Worm (Caenorhabditis elegans) whole organism, L4/young adult: Measurements from ENCODE around the gene lmd-4.
"Not testable (repeated sequence)": the region's sequence is repeated elsewhere in the genome, so short reads cannot be mapped to it uniquely, and the experiment has no call there.

Experiments
- W03F9.2 ChIP-seq: fragments of 150-350 bp; optimal IDR thresholded peaks from 2 replicates; lab custom pipeline; 2014; ENCODE audit warnings: missing biosample characterization, missing genetic modification characterization
- dao-5 ChIP-seq: sonication (generic microtip); optimal IDR thresholded peaks from 2 replicates; lab custom pipeline; 2016; ENCODE audit warnings: missing genotype, missing genetic modification characterization, moderate library complexity, missing compliant biosample characterization
- him-1 ChIP-seq: sonication (generic microtip); optimal IDR thresholded peaks from 2 replicates; lab custom pipeline; 2016; ENCODE audit warnings: missing genotype, missing genetic modification reagents, missing genetic modification characterization, missing compliant biosample characterization

lmd-4 gene

ce11 chrV:7341942-7342341 is 21.1 kb upstream of the lmd-4 start, which contains the start of the genes nhr-263 and nhr-148:
nhr-263 (minus strand) TSS chrV:7342042.
nhr-148 (plus strand) TSS chrV:7342156.
- TF ChIP-seq dao-5 (tag; lab: Kevin White, UChicago) = no peak
- no peak for TF ChIP-seq him-1 (tag; lab: Kevin White, UChicago)
- TF ChIP-seq W03F9.2 (tag; lab: Kevin White, UChicago) = no peak

ce11 chrV:7339831-7340230 is 19.0 kb upstream of the lmd-4 start, which contains the start of gene srh-187:
srh-187 (minus strand) TSS chrV:7339931.
- TF ChIP-seq dao-5 (tag; lab: Kevin White, UChicago) (no peak), him-1 (tag; lab: Kevin White, UChicago) (no peak), W03F9.2 (tag; lab: Kevin White, UChicago) (no peak)

- not testable (repeated sequence) for TF ChIP-seq dao-5, him-1, W03F9.2 (tag; lab: Kevin White, UChicago)
These were observed 16.4 kb upstream of the lmd-4 start, which contains the start of gene F10G2.7 for ce11 chrV:7337218-7337617. F10G2.7 (minus strand) TSS chrV:7337318.

ce11 chrV:7332253-7332652 is 11.4 kb upstream of the lmd-4 start, which contains the start of gene F10G2.1:
F10G2.1 (plus strand) TSS chrV:7332553.
- TF ChIP-seq W03F9.2 (tag; lab: Kevin White, UChicago) (no peak), him-1 (tag; lab: Kevin White, UChicago) (no peak), dao-5 (tag; lab: Kevin White, UChicago) (no peak)

- no peak for TF ChIP-seq W03F9.2 (tag; lab: Kevin White, UChicago)
- TF ChIP-seq dao-5 (tag; lab: Kevin White, UChicago) = no peak
- no peak for TF ChIP-seq him-1 (tag; lab: Kevin White, UChicago)
These were observed 10.1 kb upstream of the lmd-4 start, which contains the start of gene F10G2.2 for ce11 chrV:7330868-7331267. F10G2.2 (plus strand) TSS chrV:7331168.

- TF ChIP-seq W03F9.2 (tag; lab: Kevin White, UChicago) = no peak
- TF ChIP-seq him-1 (tag; lab: Kevin White, UChicago) = no peak
- no peak for TF ChIP-seq dao-5 (tag; lab: Kevin White, UChicago)
These were observed 7.3 kb upstream of the lmd-4 start, which contains the start of gene clec-7 for ce11 chrV:7328092-7328491. clec-7 (plus strand) TSS chrV:7328392.

- TF ChIP-seq W03F9.2 (tag; lab: Kevin White, UChicago) (no peak), dao-5 (tag; lab: Kevin White, UChicago) (no peak), him-1 (tag; lab: Kevin White, UChicago) (no peak)
These were observed 6.1 kb upstream of the lmd-4 start, which contains the start of gene F10G2.4 for ce11 chrV:7326928-7327327. F10G2.4 (plus strand) TSS chrV:7327228.

ce11 chrV:7325285-7325684 is 4.5 kb upstream of the lmd-4 start, which contains the start of gene srx-92:
srx-92 (minus strand) TSS chrV:7325385.
- TF ChIP-seq W03F9.2 (tag; lab: Kevin White, UChicago) (no peak), dao-5 (tag; lab: Kevin White, UChicago) (no peak), him-1 (tag; lab: Kevin White, UChicago) (no peak)

- TF ChIP-seq W03F9.2 (tag; lab: Kevin White, UChicago) (no peak), dao-5 (tag; lab: Kevin White, UChicago) (no peak)
These were observed 1.1 kb upstream of the lmd-4 start, which contains the start of gene F10G2.10 for ce11 chrV:7321915-7322314. F10G2.10 (plus strand) TSS chrV:7322215.

ce11 chrV:7313233-7313632 is 7.6 kb downstream of the lmd-4 start, which contains the start of gene srx-6:
srx-6 (minus strand) TSS chrV:7313333.
- no peak for TF ChIP-seq dao-5 (tag; lab: Kevin White, UChicago)
- TF ChIP-seq W03F9.2 (tag; lab: Kevin White, UChicago) = no peak
- no peak for TF ChIP-seq him-1 (tag; lab: Kevin White, UChicago)

ce11 chrV:7307089-7307488 is 13.7 kb downstream of the lmd-4 start, which contains the start of gene F07G11.1:
F07G11.1 (plus strand) TSS chrV:7307389.
- TF ChIP-seq him-1 (tag; lab: Kevin White, UChicago) (no peak), dao-5 (tag; lab: Kevin White, UChicago) (no peak), W03F9.2 (tag; lab: Kevin White, UChicago) (no peak)

ce11 chrV:7304506-7304905 is 16.3 kb downstream of the lmd-4 start, which contains the start of gene F07G11.2:
F07G11.2 (plus strand) TSS chrV:7304806.
- not testable (repeated sequence) for TF ChIP-seq W03F9.2, dao-5, him-1 (tag; lab: Kevin White, UChicago)

ce11 chrV:7298463-7298862 is 22.3 kb downstream of the lmd-4 start, which contains the start of gene F07G11.3:
F07G11.3 (plus strand) TSS chrV:7298763.
- no peak for TF ChIP-seq W03F9.2 (tag; lab: Kevin White, UChicago)
- no peak for TF ChIP-seq dao-5 (tag; lab: Kevin White, UChicago)
- TF ChIP-seq him-1 (tag; lab: Kevin White, UChicago) = no peak
